Worm (Caenorhabditis elegans) whole organism, midembryonic: Measurements from ENCODE around the gene twk-10.

ENCODE experiments used
- T22C8.4 ChIP-seq: fragments of 200-800 bp; sonication (Bioruptor generic); IDR thresholded peaks from 2 replicates; pipeline ENCODE4 v1.3.6; 2022; ENCODE audit warnings: missing genetic modification characterization, missing compliant biosample characterization
- cog-1 ChIP-seq: sonication (generic microtip); optimal IDR thresholded peaks from 2 replicates; lab custom pipeline; 2016; ENCODE audit warnings: missing genetic modification characterization, missing compliant biosample characterization
- flt-1 ChIP-seq: fragments of 200-800 bp; sonication (Bioruptor generic); IDR thresholded peaks from 2 replicates; pipeline ENCODE4 v1.3.6; 2022; ENCODE audit warnings: missing genetic modification characterization, missing compliant biosample characterization
- klf-2 ChIP-seq: fragments of 200-800 bp; sonication (Bioruptor generic); conservative IDR thresholded peaks from 2 replicates; pipeline ENCODE4 v1.3.6; 2022; ENCODE audit warnings: missing genetic modification reagents, missing genetic modification characterization, missing compliant biosample characterization
- med-1 ChIP-seq: sonication (generic microtip); optimal IDR thresholded peaks from 2 replicates; lab custom pipeline; 2017; ENCODE audit warnings: missing genetic modification characterization, mild to moderate bottlenecking, missing compliant biosample characterization, antibody characterized with exemption, missing genetic modification reagents; ENCODE audit not compliant: insufficient read depth
- ref-1 ChIP-seq: fragments of 200-800 bp; sonication (Bioruptor generic); conservative IDR thresholded peaks from 2 replicates; pipeline ENCODE4 v1.3.6; 2022; ENCODE audit warnings: missing genetic modification reagents, missing genetic modification characterization, missing compliant biosample characterization
- tab-1 ChIP-seq: fragments of 200-800 bp; sonication (Bioruptor generic); IDR thresholded peaks from 2 replicates; pipeline ENCODE4 v1.3.6; 2022; ENCODE audit warnings: missing genetic modification characterization, missing compliant biosample characterization
- ztf-23 ChIP-seq: fragments of 200-800 bp; sonication (Bioruptor generic); IDR thresholded peaks from 2 replicates; pipeline ENCODE4 v1.3.6; 2022; ENCODE audit warnings: missing genetic modification reagents, missing genetic modification characterization, missing compliant biosample characterization
- ztf-29 ChIP-seq: fragments of 200-800 bp; sonication (Bioruptor generic); IDR thresholded peaks from 2 replicates; pipeline ENCODE4 v1.3.6; 2022; ENCODE audit warnings: missing genetic modification reagents, missing genetic modification characterization, missing compliant biosample characterization

The twk-10 gene

ce11 chrV:6511121-6511520, 41.0 kb upstream of the twk-10 start, which contains the start of gene ubh-1:
Gene ubh-1 (minus strand): TSS chrV:6511409.
- TF ChIP-seq cog-1 (tag; lab: Kevin White, UChicago), result no peak
- no peak for TF ChIP-seq med-1
- no peak for TF ChIP-seq ztf-23 (GFP tag; lab: Robert Waterston, UW)
- no peak for TF ChIP-seq ref-1 (GFP tag; lab: Robert Waterston, UW)
- TF ChIP-seq klf-2, result no peak
- no peak for TF ChIP-seq flt-1 (GFP tag; lab: Robert Waterston, UW)

- TF ChIP-seq T22C8.4 (GFP tag; lab: Robert Waterston, UW) (no peak), ztf-29 (no peak), klf-2 (no peak), flt-1 (GFP tag; lab: Robert Waterston, UW) (no peak), tab-1 (no peak), med-1 (no peak)
Measured at ce11 chrV:6513356-6513755, 38.8 kb upstream of the twk-10 start.

- TF ChIP-seq tab-1, result no peak
- 0 out of 2 replicates have a peak, but pooled peaks have one; percentile 18 for TF ChIP-seq T22C8.4 (GFP tag; lab: Robert Waterston, UW)
Measured at ce11 chrV:6513786-6514430, 38.2 kb upstream of the twk-10 start.

ce11 chrV:6514887-6515324, 37.2 kb upstream of the twk-10 start, which contains the start of gene dpy-11:
Gene dpy-11 (minus strand): TSS chrV:6515240.
- TF ChIP-seq T22C8.4 (GFP tag; lab: Robert Waterston, UW) (no peak), ref-1 (GFP tag; lab: Robert Waterston, UW) (no peak), flt-1 (GFP tag; lab: Robert Waterston, UW) (no peak), cog-1 (tag; lab: Kevin White, UChicago) (no peak)

ce11 chrV:6515344-6515743, 36.8 kb upstream of the twk-10 start:
- TF ChIP-seq tab-1 (no peak), ztf-29 (no peak), flt-1 (GFP tag; lab: Robert Waterston, UW) (no peak), T22C8.4 (GFP tag; lab: Robert Waterston, UW) (no peak), ztf-23 (GFP tag; lab: Robert Waterston, UW) (no peak), klf-2 (no peak), ref-1 (GFP tag; lab: Robert Waterston, UW) (no peak), med-1 (no peak)

- no peak for TF ChIP-seq ztf-29
- no peak for TF ChIP-seq med-1
- no peak for TF ChIP-seq ztf-23 (GFP tag; lab: Robert Waterston, UW)
- TF ChIP-seq flt-1 (GFP tag; lab: Robert Waterston, UW), result no peak
- TF ChIP-seq tab-1, result no peak
- no peak for TF ChIP-seq cog-1 (tag; lab: Kevin White, UChicago)
- TF ChIP-seq T22C8.4 (GFP tag; lab: Robert Waterston, UW), result no peak
- no peak for TF ChIP-seq ref-1 (GFP tag; lab: Robert Waterston, UW)
- no peak for TF ChIP-seq klf-2
Measured at ce11 chrV:6516491-6517304, 35.4 kb upstream of the twk-10 start, which contains the start of gene mdh-1. Gene mdh-1 (minus strand): TSS chrV:6516526.

- TF ChIP-seq klf-2 (no peak), ztf-29 (no peak), ref-1 (GFP tag; lab: Robert Waterston, UW) (no peak), tab-1 (no peak), T22C8.4 (GFP tag; lab: Robert Waterston, UW) (no peak), med-1 (no peak), flt-1 (GFP tag; lab: Robert Waterston, UW) (no peak), cog-1 (tag; lab: Kevin White, UChicago) (no peak)
Measured at ce11 chrV:6517305-6518224, 34.6 kb upstream of the twk-10 start.

ce11 chrV:6518225-6518396, 34.0 kb upstream of the twk-10 start, which contains the start of gene F46E10.3:
Gene F46E10.3 (plus strand): TSS chrV:6518297.
- TF ChIP-seq T22C8.4 (GFP tag; lab: Robert Waterston, UW) (no peak), klf-2 (no peak), ztf-23 (GFP tag; lab: Robert Waterston, UW) (no peak), cog-1 (tag; lab: Kevin White, UChicago) (no peak)

ce11 chrV:6520385-6521080, 31.6 kb upstream of the twk-10 start, which contains the start of the genes F46E10.2 and F46E10.18:
Gene F46E10.2 (plus strand): TSS chrV:6520435.
Gene F46E10.18 (plus strand): TSS chrV:6521030.
- TF ChIP-seq flt-1 (GFP tag; lab: Robert Waterston, UW) (no peak), klf-2 (no peak), cog-1 (tag; lab: Kevin White, UChicago) (no peak), T22C8.4 (GFP tag; lab: Robert Waterston, UW) (no peak), ref-1 (GFP tag; lab: Robert Waterston, UW) (no peak)
